Fruit fly (Drosophila melanogaster) whole organism, wandering third instar larva: ENCODE results near the gene CG46448.

Experiments used
- Abd-B ChIP-seq: fragments of >200 bp; optimal IDR thresholded peaks from 2 replicates; lab custom pipeline; 2017; ENCODE audit warnings: missing biosample characterization, missing genetic modification characterization
- CG32264 ChIP-seq: fragments of 200-800 bp; sonication (Bioruptor generic); optimal IDR thresholded peaks from 2 replicates; lab custom pipeline; 2016; ENCODE audit warnings: missing biosample characterization, missing genetic modification characterization
- CG9705 ChIP-seq: fragments of 200-800 bp; sonication (Bioruptor generic); optimal IDR thresholded peaks from 2 replicates; lab custom pipeline; 2018; ENCODE audit warnings: missing biosample characterization, mild to moderate bottlenecking, missing genetic modification characterization
- CrebA ChIP-seq: fragments of 200-800 bp; sonication (Bioruptor generic); optimal IDR thresholded peaks from 2 replicates; lab custom pipeline; 2016; ENCODE audit warnings: missing biosample characterization, mild to moderate bottlenecking, missing genetic modification characterization, borderline replicate concordance
- Dfd ChIP-seq: fragments of >200 bp; optimal IDR thresholded peaks from 2 replicates; lab custom pipeline; 2017; ENCODE audit warnings: missing biosample characterization, missing genetic modification characterization
- Dif ChIP-seq: fragments of 200-275, 200-300 bp; sonication (Bioruptor generic); optimal IDR thresholded peaks from 2 replicates; lab custom pipeline; 2018; ENCODE audit warnings: missing biosample characterization, missing genetic modification characterization; ENCODE audit not compliant: partially characterized antibody
- GATAd ChIP-seq: sonication (Bioruptor generic); optimal IDR thresholded peaks from 2 replicates; lab custom pipeline; 2016; ENCODE audit warnings: missing biosample characterization, missing genetic modification characterization
- HLH106 ChIP-seq: fragments of 200-800 bp; optimal IDR thresholded peaks from 3 replicates; lab custom pipeline; 2019; ENCODE audit warnings: missing biosample characterization, mild to moderate bottlenecking, missing genetic modification characterization, moderate library complexity
- Hnf4 ChIP-seq: fragments of 200-800 bp; sonication (Bioruptor generic); optimal IDR thresholded peaks from 2 replicates; lab custom pipeline; 2016; ENCODE audit warnings: missing biosample characterization, mild to moderate bottlenecking, missing genetic modification characterization
- Hr78 ChIP-seq: fragments of >200 bp; optimal IDR thresholded peaks from 2 replicates; lab custom pipeline; 2017; ENCODE audit warnings: missing biosample characterization, missing genetic modification characterization
- Hr83 ChIP-seq: fragments of 200-300 bp; sonication (Bioruptor generic); optimal IDR thresholded peaks from 2 replicates; lab custom pipeline; 2016; ENCODE audit warnings: missing biosample characterization, mild to moderate bottlenecking, missing genetic modification characterization, moderate library complexity; ENCODE audit not compliant: poor library complexity, severe bottlenecking
- Jra ChIP-seq: sonication (Bioruptor generic); optimal IDR thresholded peaks from 2 replicates; lab custom pipeline; 2016; ENCODE audit warnings: missing biosample characterization, missing genetic modification characterization
- Mio ChIP-seq: sonication (Bioruptor generic); optimal IDR thresholded peaks from 2 replicates; lab custom pipeline; 2016; ENCODE audit warnings: missing biosample characterization, missing genetic modification characterization
- Myc ChIP-seq: fragments of >200 bp; optimal IDR thresholded peaks from 2 replicates; lab custom pipeline; 2017
- N ChIP-seq: fragments of >200 bp; optimal IDR thresholded peaks from 2 replicates; lab custom pipeline; 2018; ENCODE audit warnings: missing biosample characterization, missing external identifiers, missing genetic modification characterization
- OdsH ChIP-seq: fragments of 200-800 bp; sonication (Bioruptor generic); optimal IDR thresholded peaks from 2 replicates; lab custom pipeline; 2016; ENCODE audit warnings: missing biosample characterization, mild to moderate bottlenecking, missing genetic modification characterization
- Rel ChIP-seq, 2 experiments: fragments of 200-800 bp; sonication (Bioruptor generic) in 1 of 2; optimal IDR thresholded peaks; 2 replicates in 1 of 2; 3 replicates in 1 of 2; lab custom pipeline; 2016 to 2019; ENCODE audit warnings: mild to moderate bottlenecking in 2 of 2, missing biosample characterization in 2 of 2, missing genetic modification characterization in 2 of 2, moderate library complexity in 1 of 2
- Sp1 ChIP-seq: fragments of 200-800 bp; sonication (Bioruptor generic); optimal IDR thresholded peaks from 3 replicates; lab custom pipeline; 2019; ENCODE audit warnings: missing biosample characterization, mild to moderate bottlenecking, missing genetic modification characterization, moderate library complexity
- Vsx2 ChIP-seq: fragments of 200-300, 225-300 bp; sonication (Bioruptor generic); optimal IDR thresholded peaks from 2 replicates; lab custom pipeline; 2018; ENCODE audit warnings: missing biosample characterization, missing genetic modification characterization; ENCODE audit not compliant: partially characterized antibody
- br ChIP-seq: fragments of 200-800 bp; sonication (Bioruptor generic); optimal IDR thresholded peaks from 2 replicates; lab custom pipeline; 2016; ENCODE audit warnings: missing biosample characterization, missing genetic modification characterization
- brk ChIP-seq: fragments of 200-800 bp; sonication (Bioruptor generic); optimal IDR thresholded peaks from 2 replicates; lab custom pipeline; 2016; ENCODE audit warnings: missing biosample characterization, mild to moderate bottlenecking, missing genetic modification characterization
- dl ChIP-seq, 2 experiments: fragments of 175-275, 200-275 bp in 1 of 2; fragments of 200-275 bp in 1 of 2; sonication (Bioruptor generic); optimal IDR thresholded peaks; lab custom pipeline; 2018; ENCODE audit warnings: mild to moderate bottlenecking in 2 of 2, missing biosample characterization in 2 of 2, missing genetic modification characterization in 2 of 2, moderate library complexity in 2 of 2; ENCODE audit not compliant: partially characterized antibody in 2 of 2, insufficient read depth in 1 of 2
- dmrt93B ChIP-seq: fragments of 200-800 bp; sonication (Bioruptor generic); optimal IDR thresholded peaks from 2 replicates; lab custom pipeline; 2018; ENCODE audit warnings: missing biosample characterization, mild to moderate bottlenecking, missing genetic modification characterization
- dsf ChIP-seq: sonication (Bioruptor generic); optimal IDR thresholded peaks from 2 replicates; lab custom pipeline; 2016; ENCODE audit warnings: missing biosample characterization, missing genetic modification characterization, borderline replicate concordance
- ey ChIP-seq: fragments of 200-800 bp; sonication (Bioruptor generic); optimal IDR thresholded peaks from 2 replicates; lab custom pipeline; 2016; ENCODE audit warnings: missing biosample characterization, missing genetic modification characterization
- foxo ChIP-seq, 2 experiments: fragments of 200-800 bp; sonication (Bioruptor generic); optimal IDR thresholded peaks; 2 replicates in 1 of 2; 3 replicates in 1 of 2; lab custom pipeline; 2016 to 2017; ENCODE audit warnings: missing biosample characterization in 2 of 2, missing genetic modification characterization in 2 of 2
- fru ChIP-seq: fragments of 200-800 bp; sonication (Bioruptor generic); optimal IDR thresholded peaks from 3 replicates; lab custom pipeline; 2016; ENCODE audit warnings: missing biosample characterization, mild to moderate bottlenecking, missing genetic modification characterization
- h ChIP-seq: fragments of 200-800 bp; sonication (Bioruptor generic); optimal IDR thresholded peaks from 3 replicates; lab custom pipeline; 2016; ENCODE audit warnings: missing biosample characterization, mild to moderate bottlenecking, missing genetic modification characterization
- jim ChIP-seq: fragments of 175-275, 200-325 bp; sonication (Bioruptor generic); optimal IDR thresholded peaks from 2 replicates; lab custom pipeline; 2016; ENCODE audit warnings: missing biosample characterization, mild to moderate bottlenecking, missing genetic modification characterization
- lola ChIP-seq: fragments of >200 bp; optimal IDR thresholded peaks from 2 replicates; lab custom pipeline; 2017; ENCODE audit warnings: missing biosample characterization, missing genetic modification characterization
- pan ChIP-seq: fragments of >200 bp; optimal IDR thresholded peaks from 2 replicates; lab custom pipeline; 2017
- psq ChIP-seq: fragments of 200-800 bp; sonication (Bioruptor generic); optimal IDR thresholded peaks from 3 replicates; lab custom pipeline; 2017; ENCODE audit warnings: missing biosample characterization, mild to moderate bottlenecking, missing genetic modification characterization, moderate library complexity
- rgr ChIP-seq: fragments of 200-800 bp; sonication (Bioruptor generic); optimal IDR thresholded peaks from 3 replicates; lab custom pipeline; 2016; ENCODE audit warnings: missing biosample characterization, mild to moderate bottlenecking, missing genetic modification characterization
- sage ChIP-seq: fragments of 200-800 bp; sonication (Bioruptor generic); optimal IDR thresholded peaks from 2 replicates; lab custom pipeline; 2016; ENCODE audit warnings: missing biosample characterization, mild to moderate bottlenecking, missing genetic modification characterization
- sv ChIP-seq: fragments of 200-800 bp; sonication (Bioruptor generic); optimal IDR thresholded peaks from 3 replicates; lab custom pipeline; 2016; ENCODE audit warnings: missing biosample characterization, missing genetic modification characterization
- tai ChIP-seq: sonication (Bioruptor generic); optimal IDR thresholded peaks from 2 replicates; lab custom pipeline; 2016; ENCODE audit warnings: missing biosample characterization, missing genetic modification characterization
- usp ChIP-seq: fragments of >200 bp; optimal IDR thresholded peaks from 2 replicates; lab custom pipeline; 2017; ENCODE audit warnings: missing biosample characterization, missing genetic modification characterization
- woc ChIP-seq: sonication (Bioruptor generic); optimal IDR thresholded peaks from 2 replicates; lab custom pipeline; 2016; ENCODE audit warnings: missing biosample characterization, mild to moderate bottlenecking, missing genetic modification characterization

CG46448 gene

dm6 chr2L:2373818-2374746, 17.4 kb upstream of the CG46448 start, which contains the start of the genes CG3609 and CG15390 (continued):
- peak; percentile 40 for TF ChIP-seq GATAd (GFP tag; lab: Kevin White, UChicago)
- no peak for TF ChIP-seq Dfd
- peak; percentile 84 for TF ChIP-seq fru (GFP tag; lab: Kevin White, UChicago)
- TF ChIP-seq, all 38 proteins: peak for 26

DNA sequence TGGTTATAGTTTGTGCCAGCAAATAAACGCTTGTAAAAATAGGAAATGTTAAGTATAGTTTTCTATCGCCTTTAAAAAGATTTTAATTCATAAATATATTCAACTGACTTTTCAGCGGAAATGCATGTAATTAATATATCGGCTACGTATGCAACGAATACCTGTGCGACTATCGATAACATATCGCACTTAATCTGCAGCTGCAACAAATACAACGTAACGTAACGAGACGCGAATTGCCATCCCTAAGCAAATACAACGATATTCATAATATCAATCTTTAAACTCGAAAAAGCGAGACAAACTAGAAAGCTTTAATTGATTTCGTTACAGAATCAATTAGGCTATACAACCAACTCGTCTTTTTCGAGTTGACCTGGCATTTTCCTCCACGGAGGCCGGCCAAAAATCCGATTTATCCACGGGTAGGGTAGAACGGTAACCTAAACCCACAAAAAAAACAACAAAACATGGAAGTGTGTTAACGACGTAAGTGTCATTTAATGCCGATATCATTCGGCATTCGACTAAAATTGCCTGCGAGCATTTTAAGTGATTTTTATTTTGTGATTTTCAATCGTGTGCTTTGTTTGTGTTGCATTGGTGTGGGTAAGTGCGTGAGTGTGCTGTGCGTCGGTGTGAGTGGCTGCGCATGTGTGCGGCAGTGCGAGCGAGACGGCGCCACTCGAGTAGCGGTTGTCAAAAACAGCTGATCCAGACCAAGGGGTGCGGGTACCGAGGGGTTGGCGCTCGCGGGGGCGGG, 15.6 kb upstream of the CG46448 start, which contains the start of gene Atxn7:
Atxn7 (plus strand) TSS at position 187 of the 763 bp plus-strand sequence.
- TF ChIP-seq Hr78 (GFP tag; lab: Kevin White, UChicago) (no peak), Hnf4 (GFP tag; lab: Kevin White, UChicago) (peak; percentile 65), Abd-B (GFP tag; lab: Kevin White, UChicago) (peak; percentile 46), sage (GFP tag; lab: Kevin White, UChicago) (peak; percentile 59), ey (GFP tag; lab: Kevin White, UChicago) (peak; percentile 45), HLH106 (tag; lab: Kevin White, UChicago) (peak; percentile 44), fru (GFP tag; lab: Kevin White, UChicago) (peak; percentile 77), Hr83 (GFP tag; lab: Kevin White, UChicago) (peak; percentile 69), Myc (lab: Kevin White, UChicago) (peak; percentile 32), tai (no peak), foxo (GFP tag; optimal IDR thresholded peaks at IDR 0.05; lab: Kevin White, UChicago) (peak; percentile 37 to 42), CG9705 (GFP tag; lab: Kevin White, UChicago) (peak; percentile 82), pan (lab: Kevin White, UChicago) (no peak), Dfd (no peak), CrebA (GFP tag; lab: Kevin White, UChicago) (no peak), Dif (GFP tag; lab: Kevin White, UChicago) (peak; percentile 17), rgr (peak; percentile 81), OdsH (GFP tag; lab: Kevin White, UChicago) (peak; percentile 35), woc (GFP tag; lab: Kevin White, UChicago) (peak; percentile 20), CG32264 (GFP tag; lab: Kevin White, UChicago) (peak; percentile 42), N (GFP tag; lab: Kevin White, UChicago) (peak; percentile 89), sv (GFP tag; lab: Kevin White, UChicago) (peak; percentile 13), br (GFP tag; lab: Kevin White, UChicago) (peak; percentile 69), dmrt93B (GFP tag; lab: Kevin White, UChicago) (peak; percentile 75), dl (GFP tag; optimal IDR thresholded peaks at IDR 0.05; lab: Kevin White, UChicago; ENCODE audit: insufficient read depth in 1 of 2, partially characterized antibody in 2 of 2) (no peak), Rel (GFP tag; optimal IDR thresholded peaks at IDR 0.05; lab: Kevin White, UChicago) (no peak), Rel (tag; optimal IDR thresholded peaks at IDR 0.05; lab: Kevin White, UChicago) (peak; percentile 63), Vsx2 (GFP tag; lab: Kevin White, UChicago) (no peak), lola (GFP tag; lab: Kevin White, UChicago) (no peak), Sp1 (peak; percentile 80), jim (GFP tag; lab: Kevin White, UChicago) (no peak), Mio (GFP tag; lab: Kevin White, UChicago) (no peak), GATAd (GFP tag; lab: Kevin White, UChicago) (no peak), Jra (peak; percentile 63), usp (GFP tag; lab: Kevin White, UChicago) (no peak), h (GFP tag; lab: Kevin White, UChicago) (peak; percentile 66), brk (no peak), dsf (GFP tag; lab: Kevin White, UChicago) (peak; percentile 32), psq (GFP tag; lab: Kevin White, UChicago) (peak; percentile 30)
